Worm (Caenorhabditis elegans) whole organism, L3 larva: Measurements from ENCODE around the gene F57A10.4.

Experiments
- R02D3.7 ChIP-seq: fragments of 150-350 bp; optimal IDR thresholded peaks from 2 replicates; lab custom pipeline; 2014; ENCODE audit warnings: missing biosample characterization, missing genetic modification characterization
- lin-15B ChIP-seq: fragments of 150-350 bp; optimal IDR thresholded peaks from 2 replicates; lab custom pipeline; 2014; ENCODE audit warnings: missing biosample characterization, missing genetic modification characterization
- lsy-12 ChIP-seq: sonication (generic microtip); optimal IDR thresholded peaks from 2 replicates; lab custom pipeline; 2016; ENCODE audit warnings: mild to moderate bottlenecking, missing genetic modification characterization, missing compliant biosample characterization
- nhr-12 ChIP-seq: fragments of 150-350 bp; optimal IDR thresholded peaks from 2 replicates; lab custom pipeline; 2014; ENCODE audit warnings: missing biosample characterization, missing genetic modification characterization
- nhr-28 ChIP-seq: fragments of 150-350 bp; optimal IDR thresholded peaks from 2 replicates; lab custom pipeline; 2014; ENCODE audit warnings: missing biosample characterization, missing genetic modification characterization
- unc-39 ChIP-seq: sonication (generic microtip); optimal IDR thresholded peaks from 4 replicates; lab custom pipeline; 2017; ENCODE audit warnings: missing biosample characterization, missing genetic modification characterization
- unc-62 ChIP-seq: fragments of 150-350 bp; sonication (generic microtip); optimal IDR thresholded peaks from 4 replicates; lab custom pipeline; 2014; ENCODE audit warnings: missing biosample characterization, missing genetic modification reagents, missing genetic modification characterization
- ztf-11 ChIP-seq: fragments of 150-350 bp; optimal IDR thresholded peaks from 2 replicates; lab custom pipeline; 2014; ENCODE audit warnings: missing biosample characterization, missing genetic modification characterization

ce11 chrV:15735720-15736119, 33.5 kb upstream of the F57A10.4 start, which contains the start of gene str-27:
- TF ChIP-seq nhr-28: no peak
- TF ChIP-seq nhr-12 (tag; lab: Kevin White, UChicago): no peak
- no peak for TF ChIP-seq R02D3.7 (tag; lab: Kevin White, UChicago)
- TF ChIP-seq ztf-11: no peak
- no peak for TF ChIP-seq unc-39 (tag; lab: Kevin White, UChicago)
- TF ChIP-seq unc-62: no peak
- no peak for TF ChIP-seq lsy-12 (tag; lab: Kevin White, UChicago)
- TF ChIP-seq lin-15B: no peak
